Worm (Caenorhabditis elegans) whole organism, young adult: ENCODE measurements around the gene D1005.5.

ENCODE experiments used
- B0035.1 ChIP-seq: sonication (generic microtip); optimal IDR thresholded peaks from 2 replicates; lab custom pipeline; 2016; ENCODE audit warnings: missing genetic modification characterization, mild to moderate bottlenecking, missing compliant biosample characterization, missing genotype, missing genetic modification reagents
- F57A8.1 ChIP-seq: fragments of 200-800 bp; sonication (Bioruptor generic); optimal IDR thresholded peaks from 2 replicates; lab custom pipeline; 2018; ENCODE audit warnings: mild to moderate bottlenecking, missing genetic modification characterization, moderate library complexity, missing compliant biosample characterization
- K12H6.12 ChIP-seq: fragments of 200-800 bp; sonication (Bioruptor generic); optimal IDR thresholded peaks from 2 replicates; lab custom pipeline; 2018; ENCODE audit warnings: mild to moderate bottlenecking, missing genetic modification characterization, missing compliant biosample characterization
- T07F8.4 ChIP-seq: sonication (generic microtip); optimal IDR thresholded peaks from 2 replicates; lab custom pipeline; 2016; ENCODE audit warnings: mild to moderate bottlenecking, missing genetic modification characterization, moderate library complexity, missing compliant biosample characterization
- Y56A3A.18 ChIP-seq: fragments of 200-800 bp; sonication (Bioruptor generic); IDR thresholded peaks from 2 replicates; pipeline ENCODE4 v1.3.6; 2022; ENCODE audit warnings: missing genetic modification reagents, missing genetic modification characterization, missing compliant biosample characterization
- Y95B8A.8 ChIP-seq: fragments of 200-800 bp; sonication (Bioruptor generic); IDR thresholded peaks from 2 replicates; pipeline ENCODE4 v1.3.6; 2022; ENCODE audit warnings: missing genetic modification reagents, missing genetic modification characterization, missing compliant biosample characterization
- akir-1 ChIP-seq: fragments of 200-800 bp; sonication (Bioruptor generic); optimal IDR thresholded peaks from 2 replicates; lab custom pipeline; 2018; ENCODE audit warnings: mild to moderate bottlenecking, missing genetic modification characterization, moderate library complexity, missing compliant biosample characterization
- attf-3 ChIP-seq: fragments of 200-800 bp; sonication (Bioruptor generic); conservative IDR thresholded peaks from 2 replicates; pipeline ENCODE4 v1.3.6; 2022; ENCODE audit warnings: missing genetic modification reagents, missing genetic modification characterization, missing compliant biosample characterization
- attf-5 ChIP-seq: fragments of 200-800 bp; sonication (Bioruptor generic); optimal IDR thresholded peaks from 2 replicates; lab custom pipeline; 2018; ENCODE audit warnings: mild to moderate bottlenecking, missing genetic modification characterization, missing compliant biosample characterization
- cebp-1 ChIP-seq, 2 experiments: fragments of 200-800 bp in 1 of 2; sonication (Bioruptor generic) in 1 of 2; sonication (generic microtip) in 1 of 2; IDR thresholded peaks in 1 of 2; optimal IDR thresholded peaks in 1 of 2; 2 replicates each; pipeline versions ENCODE4 v1.3.6 to Lab custom; 2017 to 2022; ENCODE audit warnings: missing compliant biosample characterization in 2 of 2, missing genetic modification characterization in 2 of 2, mild to moderate bottlenecking in 1 of 2, missing genetic modification reagents in 1 of 2, moderate library complexity in 1 of 2
- ceh-27 ChIP-seq: fragments of 200-800 bp; sonication (Bioruptor generic); optimal IDR thresholded peaks from 2 replicates; lab custom pipeline; 2018; ENCODE audit warnings: mild to moderate bottlenecking, missing genetic modification characterization, moderate library complexity, missing compliant biosample characterization
- ceh-58 ChIP-seq: fragments of 200-800 bp; sonication (Bioruptor generic); IDR thresholded peaks from 2 replicates; pipeline ENCODE4 v1.3.6; 2022; ENCODE audit warnings: missing genetic modification characterization, missing compliant biosample characterization
- chd-7 ChIP-seq: sonication (generic microtip); optimal IDR thresholded peaks from 2 replicates; lab custom pipeline; 2016; ENCODE audit warnings: mild to moderate bottlenecking, missing genetic modification characterization, moderate library complexity, missing compliant biosample characterization
- dpff-1 ChIP-seq: sonication (generic microtip); optimal IDR thresholded peaks from 2 replicates; lab custom pipeline; 2017; ENCODE audit warnings: mild to moderate bottlenecking, missing genetic modification characterization, missing compliant biosample characterization
- dpl-1 ChIP-seq: fragments of 150-350 bp; optimal IDR thresholded peaks from 2 replicates; lab custom pipeline; 2014; ENCODE audit warnings: missing biosample characterization, missing genetic modification reagents, missing genetic modification characterization
- egl-44 ChIP-seq: fragments of 200-800 bp; sonication (Bioruptor generic); IDR thresholded peaks from 2 replicates; pipeline ENCODE4 v1.3.6; 2022; ENCODE audit warnings: missing genetic modification reagents, missing genetic modification characterization, missing compliant biosample characterization
- egrh-3 ChIP-seq: fragments of 200-800 bp; sonication (Bioruptor generic); IDR thresholded peaks from 2 replicates; pipeline ENCODE4 v1.3.6; 2022; ENCODE audit warnings: missing genetic modification reagents, missing genetic modification characterization, missing compliant biosample characterization
- fkh-3 ChIP-seq: sonication (generic microtip); optimal IDR thresholded peaks from 2 replicates; lab custom pipeline; 2016; ENCODE audit warnings: mild to moderate bottlenecking, missing genetic modification characterization, missing compliant biosample characterization
- gei-17 ChIP-seq: fragments of 200-800 bp; sonication (Bioruptor generic); optimal IDR thresholded peaks from 2 replicates; lab custom pipeline; 2018; ENCODE audit warnings: mild to moderate bottlenecking, missing genetic modification characterization, missing compliant biosample characterization
- hrde-1 ChIP-seq: sonication (generic microtip); optimal IDR thresholded peaks from 2 replicates; lab custom pipeline; 2016; ENCODE audit warnings: missing genetic modification characterization, mild to moderate bottlenecking, missing compliant biosample characterization, moderate library complexity, missing genotype, missing genetic modification reagents, borderline replicate concordance
- hsf-1 ChIP-seq: fragments of 200-800 bp; sonication (Bioruptor generic); IDR thresholded peaks from 2 replicates; pipeline ENCODE4 v1.3.6; 2022; ENCODE audit warnings: missing genetic modification reagents, missing genetic modification characterization, missing compliant biosample characterization
- lag-1 ChIP-seq: fragments of 200-800 bp; sonication (Bioruptor generic); IDR thresholded peaks from 2 replicates; pipeline ENCODE4 v1.3.6; 2022; ENCODE audit warnings: missing genetic modification reagents, missing genetic modification characterization, missing compliant biosample characterization
- lin-40 ChIP-seq: sonication (generic microtip); optimal IDR thresholded peaks from 2 replicates; lab custom pipeline; 2016; ENCODE audit warnings: missing genetic modification characterization, mild to moderate bottlenecking, missing compliant biosample characterization, missing genotype, missing genetic modification reagents
- madf-10 ChIP-seq: sonication (generic microtip); optimal IDR thresholded peaks from 2 replicates; lab custom pipeline; 2016; ENCODE audit warnings: mild to moderate bottlenecking, missing genetic modification characterization, missing compliant biosample characterization
- mel-28 ChIP-seq: sonication (generic microtip); optimal IDR thresholded peaks from 2 replicates; lab custom pipeline; 2016; ENCODE audit warnings: borderline replicate concordance, mild to moderate bottlenecking, missing genetic modification characterization, missing compliant biosample characterization
- nfya-2 ChIP-seq: fragments of 200-800 bp; sonication (Bioruptor generic); IDR thresholded peaks from 2 replicates; pipeline ENCODE4 v1.3.6; 2022; ENCODE audit warnings: missing genetic modification reagents, missing genetic modification characterization, missing compliant biosample characterization
- nfyb-1 ChIP-seq: fragments of 200-800 bp; sonication (Bioruptor generic); IDR thresholded peaks from 2 replicates; pipeline ENCODE4 v1.3.6; 2022; ENCODE audit warnings: missing genetic modification reagents, missing genetic modification characterization, missing compliant biosample characterization
- nhr-80 ChIP-seq: sonication (generic microtip); optimal IDR thresholded peaks from 2 replicates; lab custom pipeline; 2016; ENCODE audit warnings: missing genetic modification characterization, missing compliant biosample characterization
- rcor-1 ChIP-seq: fragments of 200-800 bp; sonication (Bioruptor generic); IDR thresholded peaks from 2 replicates; pipeline ENCODE4 v1.3.6; 2022; ENCODE audit warnings: missing genetic modification reagents, missing genetic modification characterization, missing compliant biosample characterization
- rec-8 ChIP-seq, 2 experiments: sonication (generic microtip); optimal IDR thresholded peaks; 2 replicates each; lab custom pipeline; 2016; ENCODE audit warnings: mild to moderate bottlenecking in 2 of 2, missing genetic modification characterization in 2 of 2, missing genetic modification reagents in 2 of 2, missing genotype in 2 of 2, missing biosample characterization in 1 of 2, missing compliant biosample characterization in 1 of 2, moderate library complexity in 1 of 2
- rpc-1 ChIP-seq, 2 experiments: fragments of 150-350 bp in 1 of 2; sonication (generic microtip) in 1 of 2; optimal IDR thresholded peaks; 2 replicates each; lab custom pipeline; 2014 to 2018; ENCODE audit warnings: missing biosample characterization in 1 of 2, missing genetic modification characterization in 1 of 2, missing genetic modification reagents in 1 of 2, missing genotype in 1 of 2
- sdz-38 ChIP-seq: sonication (generic microtip); optimal IDR thresholded peaks from 2 replicates; lab custom pipeline; 2016; ENCODE audit warnings: missing genotype, missing genetic modification characterization, missing compliant biosample characterization
- sea-2 ChIP-seq: fragments of 200-800 bp; sonication (Bioruptor generic); IDR thresholded peaks from 2 replicates; pipeline ENCODE4 v1.3.6; 2022; ENCODE audit warnings: missing genetic modification characterization, missing compliant biosample characterization
- snpc-1.3 ChIP-seq: sonication (generic microtip); optimal IDR thresholded peaks from 2 replicates; lab custom pipeline; 2017; ENCODE audit warnings: missing genetic modification characterization, mild to moderate bottlenecking, missing compliant biosample characterization, antibody characterized with exemption, moderate library complexity, missing genotype, missing genetic modification reagents; ENCODE audit not compliant: insufficient read depth
- somi-1 ChIP-seq: fragments of 200-800 bp; sonication (Bioruptor generic); optimal IDR thresholded peaks from 2 replicates; lab custom pipeline; 2018; ENCODE audit warnings: mild to moderate bottlenecking, missing genetic modification characterization, missing compliant biosample characterization
- sptf-2 ChIP-seq: fragments of 200-800 bp; sonication (Bioruptor generic); optimal IDR thresholded peaks from 2 replicates; lab custom pipeline; 2018; ENCODE audit warnings: mild to moderate bottlenecking, missing genetic modification characterization, missing compliant biosample characterization
- unc-62 ChIP-seq: fragments of 150-350 bp; optimal IDR thresholded peaks from 2 replicates; lab custom pipeline; 2014; ENCODE audit warnings: missing biosample characterization, missing genetic modification reagents, missing genetic modification characterization
- zim-3 ChIP-seq: sonication (generic microtip); optimal IDR thresholded peaks from 2 replicates; lab custom pipeline; 2017; ENCODE audit warnings: mild to moderate bottlenecking, missing genetic modification characterization, moderate library complexity, missing compliant biosample characterization
- ztf-22 ChIP-seq: fragments of 200-800 bp; sonication (Bioruptor generic); optimal IDR thresholded peaks from 2 replicates; lab custom pipeline; 2018; ENCODE audit warnings: mild to moderate bottlenecking, missing genetic modification characterization, moderate library complexity, missing compliant biosample characterization
- ztf-26 ChIP-seq: sonication (generic microtip); optimal IDR thresholded peaks from 2 replicates; lab custom pipeline; 2017; ENCODE audit warnings: missing genetic modification characterization, missing compliant biosample characterization
- ztf-28 ChIP-seq: fragments of 200-800 bp; sonication (Bioruptor generic); IDR thresholded peaks from 2 replicates; pipeline ENCODE4 v1.3.6; 2022; ENCODE audit warnings: missing genetic modification reagents, missing genetic modification characterization, missing compliant biosample characterization

Gene D1005.5

DNA sequence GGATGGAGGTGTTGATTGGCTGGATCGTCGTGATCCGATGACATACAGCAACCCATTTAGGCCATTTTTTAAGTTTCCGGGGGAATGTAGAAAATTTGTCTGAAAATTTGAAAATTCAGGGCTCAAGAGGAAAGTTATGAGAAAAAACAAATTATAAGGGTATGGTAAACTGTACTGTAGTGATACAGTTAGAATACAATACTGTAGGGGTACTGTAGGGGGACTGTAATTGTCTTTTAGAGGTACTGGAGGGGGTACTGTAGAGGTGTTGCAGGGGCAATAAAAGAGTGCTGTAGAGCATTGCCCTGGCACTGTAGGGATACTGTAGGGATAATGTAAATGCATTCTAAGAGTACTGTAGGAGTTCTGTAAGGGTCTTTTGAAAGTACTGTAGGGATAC is 8.1 kb downstream of the D1005.5 start, which contains the start of gene D1005.6:
Gene D1005.6, minus strand, starts transcription at position 101 of the 400 bp plus-strand sequence.
- TF ChIP-seq fkh-3 (tag; lab: Kevin White, UChicago) = no peak
- TF ChIP-seq attf-3 (GFP tag; lab: Robert Waterston, UW) = no peak
- no peak for TF ChIP-seq chd-7 (tag; lab: Kevin White, UChicago)
- no peak for TF ChIP-seq ztf-28 (GFP tag; lab: Robert Waterston, UW)
- TF ChIP-seq egl-44 (GFP tag; lab: Robert Waterston, UW) = no peak
- TF ChIP-seq rcor-1 (GFP tag; lab: Robert Waterston, UW) = no peak
- TF ChIP-seq K12H6.12 (tag; lab: Kevin White, UChicago) = no peak
- no peak for TF ChIP-seq snpc-1.3 (tag; lab: Kevin White, UChicago)
- no peak for TF ChIP-seq sea-2 (GFP tag; lab: Robert Waterston, UW)
- TF ChIP-seq zim-3 (tag; lab: Kevin White, UChicago) = no peak
- TF ChIP-seq gei-17 = no peak
- TF ChIP-seq hsf-1 (GFP tag; lab: Robert Waterston, UW) = no peak

DNA sequence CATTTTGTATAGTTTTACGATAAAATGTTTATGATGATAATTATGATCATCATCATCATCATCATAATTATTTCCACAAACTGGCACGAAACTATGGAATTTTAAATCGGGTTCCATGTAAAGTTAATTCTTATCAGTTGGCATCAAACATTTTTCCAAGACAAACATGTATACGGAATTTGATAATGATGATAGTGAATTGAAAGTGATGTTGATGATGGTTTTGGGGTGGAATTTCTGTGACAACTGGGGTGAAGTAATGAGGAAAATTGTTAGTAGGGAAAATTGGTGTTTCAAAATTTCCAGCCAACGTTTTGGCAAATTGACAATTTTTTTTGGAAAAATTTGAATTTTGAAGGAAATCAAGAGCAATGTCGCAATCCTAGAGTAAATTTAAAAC is 13.0 kb downstream of the D1005.5 start:
- no peak for TF ChIP-seq nfyb-1
- TF ChIP-seq B0035.1 (tag; lab: Kevin White, UChicago) = no peak
- TF ChIP-seq ceh-27 = no peak
- no peak for TF ChIP-seq gei-17
- TF ChIP-seq dpff-1 = no peak
- no peak for TF ChIP-seq T07F8.4 (tag; lab: Kevin White, UChicago)

DNA sequence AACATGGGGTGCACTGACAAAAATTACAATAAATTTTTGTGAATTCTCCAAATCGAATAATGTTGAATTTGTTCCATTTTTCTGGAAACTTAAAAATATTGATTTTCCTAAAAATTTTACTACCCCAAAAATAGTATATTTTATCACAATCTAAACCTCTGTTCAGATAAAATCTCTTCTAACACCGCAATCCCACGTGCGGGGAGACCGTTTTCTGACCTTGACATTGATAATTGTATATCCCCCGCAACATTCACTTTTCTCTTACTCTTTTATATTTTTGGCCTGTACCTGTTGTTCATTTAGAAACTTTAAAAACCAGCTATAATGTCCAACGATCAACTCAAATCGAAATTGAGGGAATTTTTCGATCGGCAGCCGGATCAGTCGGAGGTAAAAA is 14.0 kb downstream of the D1005.5 start, which contains the start of gene D1005.2:
Gene D1005.2, plus strand, starts transcription at position 230 of the 400 bp plus-strand sequence.
- TF ChIP-seq F57A8.1 (GFP tag; lab: Kevin White, UChicago) = no peak
- no peak for TF ChIP-seq Y95B8A.8 (GFP tag; lab: Robert Waterston, UW)
- TF ChIP-seq Y56A3A.18 (GFP tag; lab: Robert Waterston, UW) = no peak
- no peak for TF ChIP-seq ceh-27
- TF ChIP-seq attf-5 (GFP tag; lab: Kevin White, UChicago) = no peak
- no peak for TF ChIP-seq sptf-2 (GFP tag; lab: Kevin White, UChicago)
- no peak for TF ChIP-seq ceh-58
- no peak for TF ChIP-seq cebp-1 (GFP tag; IDR thresholded peaks at IDR 0.05; lab: Robert Waterston, UW)
- no peak for TF ChIP-seq cebp-1 (tag; optimal IDR thresholded peaks at IDR 0.05; lab: Kevin White, UChicago)
- no peak for TF ChIP-seq nfya-2 (GFP tag; lab: Robert Waterston, UW)
- TF ChIP-seq rec-8 (tag; optimal IDR thresholded peaks at IDR 0.05; lab: Kevin White, UChicago) = no peak
- TF ChIP-seq nfyb-1 = no peak
- TF ChIP-seq, all 124 proteins: peak for 0

DNA sequence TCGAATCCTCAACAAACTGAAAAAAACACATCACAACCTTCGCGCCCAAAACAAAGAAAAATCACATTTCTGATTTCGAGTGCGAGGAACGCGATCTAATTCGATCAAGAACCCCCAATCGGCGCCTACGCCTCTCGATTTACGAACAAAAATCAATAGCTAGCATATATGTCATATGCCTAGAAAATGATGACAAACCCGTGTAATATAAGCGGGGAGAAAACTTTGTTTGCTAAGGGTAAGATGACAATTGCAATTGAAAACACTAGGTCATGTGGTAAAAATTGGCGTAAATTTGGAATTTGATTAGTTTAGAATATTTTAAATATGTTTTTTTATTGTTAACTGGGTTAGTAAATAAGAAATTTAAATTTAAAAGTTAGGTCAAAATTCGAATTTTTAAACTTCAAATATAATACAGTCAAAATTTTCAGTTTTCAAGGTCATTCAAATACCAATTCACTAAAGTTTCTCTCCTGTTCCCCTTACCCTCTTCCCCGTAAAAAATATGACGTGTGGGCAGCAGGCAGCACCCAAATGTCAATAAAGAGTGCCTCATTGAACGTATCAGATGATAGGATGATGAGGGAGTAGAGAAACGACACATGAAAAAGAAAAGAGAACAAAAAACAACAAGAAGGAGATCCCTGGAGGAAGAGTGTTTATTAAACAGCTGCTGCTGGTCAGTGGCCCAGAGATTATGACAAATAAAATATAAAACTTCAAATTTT is 16.3 kb downstream of the D1005.5 start:
- 0 out of 2 replicates have a peak, but pooled peaks have one; percentile 13 for TF ChIP-seq egrh-3 (GFP tag; lab: Robert Waterston, UW)
- peak; percentile 17 for TF ChIP-seq madf-10 (tag; lab: Kevin White, UChicago)
- peak; percentile 19 for TF ChIP-seq lin-40 (tag; lab: Kevin White, UChicago)
- 0 out of 2 replicates have a peak, but pooled peaks have one; percentile 24 for TF ChIP-seq nfyb-1
- no peak for TF ChIP-seq ztf-22 (GFP tag; lab: Kevin White, UChicago)
- TF ChIP-seq lag-1 (GFP tag; lab: Robert Waterston, UW) = no peak
- TF ChIP-seq unc-62 = peak; percentile 38
- TF ChIP-seq dpff-1 = no peak
- TF ChIP-seq sdz-38 = no peak
- peak; percentile 37 for TF ChIP-seq attf-5 (GFP tag; lab: Kevin White, UChicago)
- no peak for TF ChIP-seq ztf-28 (GFP tag; lab: Robert Waterston, UW)
- no peak for TF ChIP-seq mel-28 (tag; lab: Kevin White, UChicago)
- TF ChIP-seq somi-1 (GFP tag; lab: Kevin White, UChicago) = peak; percentile 50
- no peak for TF ChIP-seq dpl-1 (GFP tag; lab: Kevin White, UChicago)
- peak; percentile 58 for TF ChIP-seq nhr-80
- TF ChIP-seq hrde-1 (tag; lab: Kevin White, UChicago) = no peak
- peak; percentile 35 for TF ChIP-seq K12H6.12 (tag; lab: Kevin White, UChicago)
- TF ChIP-seq rpc-1 (optimal IDR thresholded peaks at IDR 0.05; lab: Kevin White, UChicago) = no peak
- no peak for TF ChIP-seq rpc-1 (tag; optimal IDR thresholded peaks at IDR 0.05; lab: Kevin White, UChicago)
- no peak for TF ChIP-seq ztf-26 (tag; lab: Kevin White, UChicago)
- TF ChIP-seq akir-1 (GFP tag; lab: Kevin White, UChicago) = no peak
